Worm (Caenorhabditis elegans) whole organism, young adult: ENCODE results near the gene best-17.
A peak's percentile ranks its signal among the peaks of the same experiment; 100 is the strongest.

Experiments used
- B0336.3 ChIP-seq: fragments of 200-800 bp; sonication (Bioruptor generic); IDR thresholded peaks from 2 replicates; pipeline ENCODE4 v1.3.6; 2022; ENCODE audit warnings: missing genetic modification characterization, missing compliant biosample characterization
- C06A6.2 ChIP-seq: fragments of 200-800 bp; sonication (Bioruptor generic); conservative IDR thresholded peaks from 2 replicates; pipeline ENCODE4 v1.3.6; 2022; ENCODE audit warnings: missing genetic modification characterization, missing compliant biosample characterization
- F22D6.2 ChIP-seq: sonication (generic microtip); optimal IDR thresholded peaks from 2 replicates; lab custom pipeline; 2016; ENCODE audit warnings: mild to moderate bottlenecking, missing genetic modification characterization, missing compliant biosample characterization
- F23B12.7 ChIP-seq: sonication (generic microtip); optimal IDR thresholded peaks from 2 replicates; lab custom pipeline; 2017; ENCODE audit warnings: missing genetic modification characterization, mild to moderate bottlenecking, missing compliant biosample characterization, antibody characterized with exemption, moderate library complexity; ENCODE audit not compliant: insufficient read depth
- K11D2.4 ChIP-seq: fragments of 200-800 bp; sonication (Bioruptor generic); IDR thresholded peaks from 2 replicates; pipeline ENCODE4 v1.3.6; 2022; ENCODE audit warnings: missing genetic modification reagents, missing genetic modification characterization, missing compliant biosample characterization
- T26A5.8 ChIP-seq: sonication (generic microtip); optimal IDR thresholded peaks from 2 replicates; lab custom pipeline; 2016; ENCODE audit warnings: missing genetic modification characterization, missing compliant biosample characterization
- Y56A3A.18 ChIP-seq: fragments of 200-800 bp; sonication (Bioruptor generic); IDR thresholded peaks from 2 replicates; pipeline ENCODE4 v1.3.6; 2022; ENCODE audit warnings: missing genetic modification reagents, missing genetic modification characterization, missing compliant biosample characterization
- Y95B8A.8 ChIP-seq: fragments of 200-800 bp; sonication (Bioruptor generic); IDR thresholded peaks from 2 replicates; pipeline ENCODE4 v1.3.6; 2022; ENCODE audit warnings: missing genetic modification reagents, missing genetic modification characterization, missing compliant biosample characterization
- aptf-3 ChIP-seq: fragments of 200-800 bp; sonication (Bioruptor generic); IDR thresholded peaks from 2 replicates; pipeline ENCODE4 v1.3.6; 2022; ENCODE audit warnings: missing genetic modification characterization, missing compliant biosample characterization
- atf-7 ChIP-seq: sonication (generic microtip); optimal IDR thresholded peaks from 2 replicates; lab custom pipeline; 2017; ENCODE audit warnings: mild to moderate bottlenecking, missing genetic modification characterization, missing compliant biosample characterization
- athp-1 ChIP-seq: sonication (generic microtip); optimal IDR thresholded peaks from 2 replicates; lab custom pipeline; 2017; ENCODE audit warnings: mild to moderate bottlenecking, missing genetic modification characterization, missing compliant biosample characterization
- attf-3 ChIP-seq: fragments of 200-800 bp; sonication (Bioruptor generic); conservative IDR thresholded peaks from 2 replicates; pipeline ENCODE4 v1.3.6; 2022; ENCODE audit warnings: missing genetic modification reagents, missing genetic modification characterization, missing compliant biosample characterization
- attf-5 ChIP-seq: fragments of 200-800 bp; sonication (Bioruptor generic); optimal IDR thresholded peaks from 2 replicates; lab custom pipeline; 2018; ENCODE audit warnings: mild to moderate bottlenecking, missing genetic modification characterization, missing compliant biosample characterization
- bed-1 ChIP-seq: fragments of 200-800 bp; sonication (Bioruptor generic); IDR thresholded peaks from 2 replicates; pipeline ENCODE4 v1.3.6; 2022; ENCODE audit warnings: missing genetic modification reagents, missing genetic modification characterization, missing compliant biosample characterization
- cebp-1 ChIP-seq, 2 experiments: fragments of 200-800 bp in 1 of 2; sonication (Bioruptor generic) in 1 of 2; sonication (generic microtip) in 1 of 2; IDR thresholded peaks in 1 of 2; optimal IDR thresholded peaks in 1 of 2; 2 replicates each; pipeline versions ENCODE4 v1.3.6 to Lab custom; 2017 to 2022; ENCODE audit warnings: missing compliant biosample characterization in 2 of 2, missing genetic modification characterization in 2 of 2, mild to moderate bottlenecking in 1 of 2, missing genetic modification reagents in 1 of 2, moderate library complexity in 1 of 2
- ceh-40 ChIP-seq: fragments of 200-800 bp; sonication (Bioruptor generic); IDR thresholded peaks from 2 replicates; pipeline ENCODE4 v1.3.6; 2022; ENCODE audit warnings: missing genetic modification characterization, missing compliant biosample characterization
- chd-7 ChIP-seq: sonication (generic microtip); optimal IDR thresholded peaks from 2 replicates; lab custom pipeline; 2016; ENCODE audit warnings: mild to moderate bottlenecking, missing genetic modification characterization, moderate library complexity, missing compliant biosample characterization
- dox-1 ChIP-seq: fragments of 200-800 bp; sonication (Bioruptor generic); IDR thresholded peaks from 2 replicates; pipeline ENCODE4 v1.3.6; 2022; ENCODE audit warnings: missing genetic modification reagents, missing genetic modification characterization, missing compliant biosample characterization
- egl-44 ChIP-seq: fragments of 200-800 bp; sonication (Bioruptor generic); IDR thresholded peaks from 2 replicates; pipeline ENCODE4 v1.3.6; 2022; ENCODE audit warnings: missing genetic modification reagents, missing genetic modification characterization, missing compliant biosample characterization
- ets-4 ChIP-seq: fragments of 200-800 bp; sonication (Bioruptor generic); optimal IDR thresholded peaks from 2 replicates; lab custom pipeline; 2018; ENCODE audit warnings: mild to moderate bottlenecking, missing genetic modification characterization, missing compliant biosample characterization
- gei-17 ChIP-seq: fragments of 200-800 bp; sonication (Bioruptor generic); optimal IDR thresholded peaks from 2 replicates; lab custom pipeline; 2018; ENCODE audit warnings: mild to moderate bottlenecking, missing genetic modification characterization, missing compliant biosample characterization
- him-1 ChIP-seq: sonication (generic microtip); optimal IDR thresholded peaks from 2 replicates; lab custom pipeline; 2016; ENCODE audit warnings: missing genotype, missing genetic modification reagents, missing genetic modification characterization, missing compliant biosample characterization
- hlh-12 ChIP-seq: sonication (generic microtip); optimal IDR thresholded peaks from 2 replicates; lab custom pipeline; 2016; ENCODE audit warnings: missing genetic modification characterization, missing compliant biosample characterization
- hsf-1 ChIP-seq: fragments of 200-800 bp; sonication (Bioruptor generic); IDR thresholded peaks from 2 replicates; pipeline ENCODE4 v1.3.6; 2022; ENCODE audit warnings: missing genetic modification reagents, missing genetic modification characterization, missing compliant biosample characterization
- let-607 ChIP-seq, 2 experiments: fragments of 200-800 bp in 1 of 2; sonication (Bioruptor generic) in 1 of 2; sonication (generic microtip) in 1 of 2; optimal IDR thresholded peaks; 2 replicates each; lab custom pipeline; 2016 to 2018; ENCODE audit warnings: mild to moderate bottlenecking in 2 of 2, missing compliant biosample characterization in 2 of 2, missing genetic modification characterization in 2 of 2, moderate library complexity in 2 of 2, missing genotype in 1 of 2
- lin-26 ChIP-seq: fragments of 200-800 bp; sonication (Bioruptor generic); IDR thresholded peaks from 2 replicates; pipeline ENCODE4 v1.3.6; 2022; ENCODE audit warnings: missing genetic modification reagents, missing genetic modification characterization, missing compliant biosample characterization
- lin-40 ChIP-seq: sonication (generic microtip); optimal IDR thresholded peaks from 2 replicates; lab custom pipeline; 2016; ENCODE audit warnings: missing genetic modification characterization, mild to moderate bottlenecking, missing compliant biosample characterization, missing genotype, missing genetic modification reagents
- madf-10 ChIP-seq: sonication (generic microtip); optimal IDR thresholded peaks from 2 replicates; lab custom pipeline; 2016; ENCODE audit warnings: mild to moderate bottlenecking, missing genetic modification characterization, missing compliant biosample characterization
- madf-6 ChIP-seq: fragments of 200-800 bp; sonication (Bioruptor generic); IDR thresholded peaks from 2 replicates; pipeline ENCODE4 v1.3.6; 2022; ENCODE audit warnings: missing genetic modification reagents, missing genetic modification characterization, missing compliant biosample characterization
- mel-28 ChIP-seq: sonication (generic microtip); optimal IDR thresholded peaks from 2 replicates; lab custom pipeline; 2016; ENCODE audit warnings: borderline replicate concordance, mild to moderate bottlenecking, missing genetic modification characterization, missing compliant biosample characterization
- nfyb-1 ChIP-seq: fragments of 200-800 bp; sonication (Bioruptor generic); IDR thresholded peaks from 2 replicates; pipeline ENCODE4 v1.3.6; 2022; ENCODE audit warnings: missing genetic modification reagents, missing genetic modification characterization, missing compliant biosample characterization
- nhr-80 ChIP-seq: sonication (generic microtip); optimal IDR thresholded peaks from 2 replicates; lab custom pipeline; 2016; ENCODE audit warnings: missing genetic modification characterization, missing compliant biosample characterization
- pbrm-1 ChIP-seq: fragments of 200-800 bp; sonication (Bioruptor generic); IDR thresholded peaks from 2 replicates; pipeline ENCODE4 v1.3.6; 2022; ENCODE audit warnings: missing genetic modification reagents, missing genetic modification characterization, missing compliant biosample characterization
- rcor-1 ChIP-seq: fragments of 200-800 bp; sonication (Bioruptor generic); IDR thresholded peaks from 2 replicates; pipeline ENCODE4 v1.3.6; 2022; ENCODE audit warnings: missing genetic modification reagents, missing genetic modification characterization, missing compliant biosample characterization
- repo-1 ChIP-seq: sonication (generic microtip); optimal IDR thresholded peaks from 2 replicates; lab custom pipeline; 2017; ENCODE audit warnings: mild to moderate bottlenecking, missing genetic modification characterization, missing compliant biosample characterization
- rpc-1 ChIP-seq, 2 experiments: fragments of 150-350 bp in 1 of 2; sonication (generic microtip) in 1 of 2; optimal IDR thresholded peaks; 2 replicates each; lab custom pipeline; 2014 to 2018; ENCODE audit warnings: missing biosample characterization in 1 of 2, missing genetic modification characterization in 1 of 2, missing genetic modification reagents in 1 of 2, missing genotype in 1 of 2
- sdz-38 ChIP-seq: sonication (generic microtip); optimal IDR thresholded peaks from 2 replicates; lab custom pipeline; 2016; ENCODE audit warnings: missing genotype, missing genetic modification characterization, missing compliant biosample characterization
- sea-2 ChIP-seq: fragments of 200-800 bp; sonication (Bioruptor generic); IDR thresholded peaks from 2 replicates; pipeline ENCODE4 v1.3.6; 2022; ENCODE audit warnings: missing genetic modification characterization, missing compliant biosample characterization
- snpc-4 ChIP-seq, 5 experiments: fragments of 150-350 bp in 1 of 5; sonication (generic microtip) in 4 of 5; optimal IDR thresholded peaks; 2 replicates each; lab custom pipeline; 2014 to 2018; ENCODE audit warnings: missing genetic modification characterization in 5 of 5, missing biosample characterization in 3 of 5, antibody characterized with exemption in 2 of 5, mild to moderate bottlenecking in 2 of 5, missing compliant biosample characterization in 2 of 5, missing genotype in 2 of 5, moderate library complexity in 2 of 5, missing genetic modification reagents in 1 of 5
- somi-1 ChIP-seq: fragments of 200-800 bp; sonication (Bioruptor generic); optimal IDR thresholded peaks from 2 replicates; lab custom pipeline; 2018; ENCODE audit warnings: mild to moderate bottlenecking, missing genetic modification characterization, missing compliant biosample characterization
- tbx-9 ChIP-seq: sonication (generic microtip); optimal IDR thresholded peaks from 2 replicates; lab custom pipeline; 2016; ENCODE audit warnings: borderline replicate concordance, missing genetic modification characterization, inconsistent platforms, missing compliant biosample characterization
- tlf-1 ChIP-seq: fragments of 200-800 bp; sonication (Bioruptor generic); optimal IDR thresholded peaks from 2 replicates; lab custom pipeline; 2018; ENCODE audit warnings: mild to moderate bottlenecking, missing genetic modification characterization, missing compliant biosample characterization
- unc-62 ChIP-seq: fragments of 150-350 bp; optimal IDR thresholded peaks from 2 replicates; lab custom pipeline; 2014; ENCODE audit warnings: missing biosample characterization, missing genetic modification reagents, missing genetic modification characterization
- ztf-22 ChIP-seq: fragments of 200-800 bp; sonication (Bioruptor generic); optimal IDR thresholded peaks from 2 replicates; lab custom pipeline; 2018; ENCODE audit warnings: mild to moderate bottlenecking, missing genetic modification characterization, moderate library complexity, missing compliant biosample characterization
- ztf-25 ChIP-seq: fragments of 200-800 bp; sonication (Bioruptor generic); IDR thresholded peaks from 2 replicates; pipeline ENCODE4 v1.3.6; 2022; ENCODE audit warnings: missing genetic modification reagents, missing genetic modification characterization, missing compliant biosample characterization
- ztf-26 ChIP-seq: sonication (generic microtip); optimal IDR thresholded peaks from 2 replicates; lab custom pipeline; 2017; ENCODE audit warnings: missing genetic modification characterization, missing compliant biosample characterization

Gene best-17

ce11 chrIII:626091-626490 is 16.6 kb upstream of the best-17 start:
- TF ChIP-seq T26A5.8 (no peak), rcor-1 (GFP tag; lab: Robert Waterston, UW) (no peak), F22D6.2 (no peak), him-1 (no peak), F23B12.7 (no peak), sea-2 (GFP tag; lab: Robert Waterston, UW) (no peak), Y56A3A.18 (no peak), ets-4 (GFP tag; lab: Kevin White, UChicago) (no peak), hsf-1 (GFP tag; lab: Robert Waterston, UW) (no peak), hlh-12 (no peak)

- TF ChIP-seq gei-17 (peak; percentile 42), unc-62 (peak; percentile 57), F23B12.7 (peak; percentile 9), let-607 (tag; optimal IDR thresholded peaks at IDR 0.05; lab: Kevin White, UChicago) (peak; percentile 70 to 76), pbrm-1 (peak; percentile 67), egl-44 (GFP tag; lab: Robert Waterston, UW) (0 out of 2 replicates have a peak, but pooled peaks have one; percentile 72), tbx-9 (no peak), nfyb-1 (GFP tag; lab: Robert Waterston, UW) (peak; percentile 74), madf-6 (GFP tag; lab: Robert Waterston, UW) (no peak), athp-1 (tag; lab: Kevin White, UChicago) (peak; percentile 44), cebp-1 (GFP tag; IDR thresholded peaks at IDR 0.05; lab: Robert Waterston, UW) (peak; percentile 49; the same call in 1 of the 2 replicates), cebp-1 (tag; optimal IDR thresholded peaks at IDR 0.05; lab: Kevin White, UChicago) (peak; percentile 84), ztf-26 (no peak), ceh-40 (GFP tag; lab: Robert Waterston, UW) (no peak), atf-7 (tag; lab: Kevin White, UChicago) (peak; percentile 62), repo-1 (tag; lab: Kevin White, UChicago) (peak; percentile 25), rpc-1 (optimal IDR thresholded peaks at IDR 0.05; lab: Kevin White, UChicago) (no peak), rpc-1 (tag; optimal IDR thresholded peaks at IDR 0.05; lab: Kevin White, UChicago) (no peak), sea-2 (GFP tag; lab: Robert Waterston, UW) (no peak), rcor-1 (GFP tag; lab: Robert Waterston, UW) (peak; percentile 78), F22D6.2 (peak; percentile 20), dox-1 (GFP tag; lab: Robert Waterston, UW) (peak; percentile 86), C06A6.2 (GFP tag; lab: Robert Waterston, UW) (peak; percentile 39; the same call in 1 of the 2 replicates), Y95B8A.8 (GFP tag; lab: Robert Waterston, UW) (0 out of 2 replicates have a peak, but pooled peaks have one; percentile 12), hsf-1 (GFP tag; lab: Robert Waterston, UW) (no peak), tlf-1 (GFP tag; lab: Kevin White, UChicago) (peak; percentile 67), B0336.3 (GFP tag; lab: Robert Waterston, UW) (peak; percentile 80), madf-10 (tag; lab: Kevin White, UChicago) (peak; percentile 88), snpc-4 (GFP tag; optimal IDR thresholded peaks at IDR 0.05; lab: Kevin White, UChicago) (no peak), snpc-4 (tag; optimal IDR thresholded peaks at IDR 0.05; lab: Kevin White, UChicago) (peak; percentile 56 to 78 (median 67)), somi-1 (GFP tag; lab: Kevin White, UChicago) (peak; percentile 79), nhr-80 (tag; lab: Kevin White, UChicago) (peak; percentile 99), chd-7 (tag; lab: Kevin White, UChicago) (peak; percentile 73), attf-5 (GFP tag; lab: Kevin White, UChicago) (peak; percentile 97), K11D2.4 (peak; percentile 77; the same call in 1 of the 2 replicates), mel-28 (tag; lab: Kevin White, UChicago) (no peak), bed-1 (GFP tag; lab: Robert Waterston, UW) (no peak), attf-3 (GFP tag; lab: Robert Waterston, UW) (no peak), ztf-22 (peak; percentile 82), sdz-38 (no peak), aptf-3 (GFP tag; lab: Robert Waterston, UW) (no peak), ztf-25 (no peak), lin-40 (tag; lab: Kevin White, UChicago) (peak; percentile 84), lin-26 (peak; percentile 59; the same call in 1 of the 2 replicates)
Measured at ce11 chrIII:623754-624153, 14.3 kb upstream of the best-17 start.
